Fruit fly (Drosophila melanogaster) whole organism, prepupa: ENCODE data around the gene P5CDh2.

Experiments used
- Blimp-1 ChIP-seq: fragments of 200-800 bp; sonication (Bioruptor generic); optimal IDR thresholded peaks from 3 replicates; lab custom pipeline; 2017; ENCODE audit warnings: missing biosample characterization, missing genetic modification characterization, mild to moderate bottlenecking, moderate library complexity, missing genetic modification reagents
- CG10631 ChIP-seq: fragments of 200-800 bp; sonication (Bioruptor generic); optimal IDR thresholded peaks from 2 replicates; lab custom pipeline; 2016; ENCODE audit warnings: missing biosample characterization, missing genetic modification characterization
- CG10669 ChIP-seq: fragments of 200-800 bp; sonication (Bioruptor generic); optimal IDR thresholded peaks from 3 replicates; lab custom pipeline; 2018; ENCODE audit warnings: missing biosample characterization, mild to moderate bottlenecking, missing genetic modification characterization, moderate library complexity
- CG11294 ChIP-seq: fragments of 200-800 bp; sonication (Bioruptor generic); IDR thresholded peaks from 2 replicates; pipeline ENCODE4 v1.3.6; 2022; ENCODE audit warnings: missing biosample characterization, missing genetic modification characterization
- CG11902 ChIP-seq: fragments of 200-800 bp; sonication (Bioruptor generic); optimal IDR thresholded peaks from 3 replicates; lab custom pipeline; 2016; ENCODE audit warnings: missing biosample characterization, missing genetic modification characterization
- CG15336 ChIP-seq: fragments of 200-800 bp; sonication (Bioruptor generic); IDR thresholded peaks from 2 replicates; pipeline ENCODE4 v1.3.6; 2022; ENCODE audit warnings: missing biosample characterization, missing genetic modification characterization
- CG16779 ChIP-seq: fragments of 200-800 bp; sonication (Bioruptor generic); optimal IDR thresholded peaks from 3 replicates; lab custom pipeline; 2017; ENCODE audit warnings: missing biosample characterization, mild to moderate bottlenecking, missing genetic modification characterization
- CG31627 ChIP-seq: fragments of 200-800 bp; sonication (Bioruptor generic); optimal IDR thresholded peaks from 3 replicates; lab custom pipeline; 2016; ENCODE audit warnings: missing biosample characterization, missing genetic modification characterization
- CG32006 ChIP-seq: fragments of 200-800 bp; sonication (Bioruptor generic); optimal IDR thresholded peaks from 3 replicates; lab custom pipeline; 2017; ENCODE audit warnings: missing biosample characterization, mild to moderate bottlenecking, missing genetic modification characterization
- CG34406 ChIP-seq: fragments of 200-800 bp; sonication (Bioruptor generic); optimal IDR thresholded peaks from 3 replicates; lab custom pipeline; 2016; ENCODE audit warnings: missing biosample characterization, missing genetic modification characterization
- CG6276 ChIP-seq: fragments of 200-800 bp; sonication (Bioruptor generic); optimal IDR thresholded peaks from 2 replicates; lab custom pipeline; 2017; ENCODE audit warnings: missing biosample characterization, mild to moderate bottlenecking, missing genetic modification characterization
- CG6808 ChIP-seq: fragments of 200-800 bp; sonication (Bioruptor generic); optimal IDR thresholded peaks from 3 replicates; lab custom pipeline; 2017; ENCODE audit warnings: missing biosample characterization, missing genetic modification characterization, mild to moderate bottlenecking, moderate library complexity, missing genetic modification reagents
- CG6854 ChIP-seq: fragments of 200-800 bp; sonication (Bioruptor generic); optimal IDR thresholded peaks from 2 replicates; lab custom pipeline; 2017; ENCODE audit warnings: missing biosample characterization, mild to moderate bottlenecking, missing genetic modification characterization
- CG7368 ChIP-seq: fragments of 200-800 bp; sonication (Bioruptor generic); optimal IDR thresholded peaks from 3 replicates; lab custom pipeline; 2016; ENCODE audit warnings: missing biosample characterization, missing genetic modification characterization
- CG8319 ChIP-seq: fragments of 200-800 bp; sonication (Bioruptor generic); optimal IDR thresholded peaks from 3 replicates; lab custom pipeline; 2016; ENCODE audit warnings: missing biosample characterization, missing genetic modification characterization
- CG9139 ChIP-seq: fragments of 200-800 bp; sonication (Bioruptor generic); optimal IDR thresholded peaks from 3 replicates; lab custom pipeline; 2017; ENCODE audit warnings: missing biosample characterization, mild to moderate bottlenecking, missing genetic modification characterization
- Eip75B ChIP-seq: fragments of 200-800 bp; sonication (Bioruptor generic); optimal IDR thresholded peaks from 3 replicates; lab custom pipeline; 2016; ENCODE audit warnings: missing biosample characterization, missing genetic modification characterization
- Eip78C ChIP-seq: fragments of 200-800 bp; sonication (Bioruptor generic); peaks from one replicate; lab custom pipeline; 2016; ENCODE audit warnings: missing biosample characterization, missing genetic modification characterization
- Eip93F ChIP-seq: fragments of 200-800 bp; sonication (Bioruptor generic); optimal IDR thresholded peaks from 2 replicates; lab custom pipeline; 2016; ENCODE audit warnings: missing biosample characterization, mild to moderate bottlenecking, missing genetic modification characterization
- Ets21C ChIP-seq: fragments of 200-800 bp; sonication (Bioruptor generic); optimal IDR thresholded peaks from 3 replicates; lab custom pipeline; 2016; ENCODE audit warnings: missing biosample characterization, missing genetic modification characterization
- Ets96B ChIP-seq: fragments of 200-800 bp; optimal IDR thresholded peaks from 2 replicates; lab custom pipeline; 2019; ENCODE audit warnings: missing biosample characterization, mild to moderate bottlenecking, missing genetic modification characterization, moderate library complexity
- Hr39 ChIP-seq: fragments of 200-800 bp; sonication (Bioruptor generic); optimal IDR thresholded peaks from 2 replicates; lab custom pipeline; 2016; ENCODE audit warnings: missing biosample characterization, missing genetic modification characterization
- Hr4 ChIP-seq: fragments of 200-800 bp; sonication (Bioruptor generic); optimal IDR thresholded peaks from 3 replicates; lab custom pipeline; 2016; ENCODE audit warnings: missing biosample characterization, missing genetic modification characterization
- Lpt ChIP-seq: fragments of 200-800 bp; sonication (Bioruptor generic); optimal IDR thresholded peaks from 3 replicates; lab custom pipeline; 2016; ENCODE audit warnings: missing biosample characterization, missing genetic modification characterization
- Met ChIP-seq: fragments of 200-800 bp; sonication (Bioruptor generic); optimal IDR thresholded peaks from 3 replicates; lab custom pipeline; 2016; ENCODE audit warnings: missing biosample characterization, missing genetic modification characterization
- OdsH ChIP-seq: fragments of 200-800 bp; sonication (Bioruptor generic); optimal IDR thresholded peaks from 3 replicates; lab custom pipeline; 2016; ENCODE audit warnings: missing biosample characterization, missing genetic modification characterization
- Sox102F ChIP-seq: fragments of 200-800 bp; sonication (Bioruptor generic); optimal IDR thresholded peaks from 2 replicates; lab custom pipeline; 2016; ENCODE audit warnings: missing biosample characterization, mild to moderate bottlenecking, missing genetic modification characterization
- Sox15 ChIP-seq: fragments of 200-800 bp; sonication (Bioruptor generic); optimal IDR thresholded peaks from 3 replicates; lab custom pipeline; 2016; ENCODE audit warnings: missing biosample characterization, missing genetic modification characterization
- achi ChIP-seq: fragments of 200-800 bp; sonication (Bioruptor generic); optimal IDR thresholded peaks from 3 replicates; lab custom pipeline; 2016; ENCODE audit warnings: missing biosample characterization, missing genetic modification characterization
- acj6 ChIP-seq: fragments of 200-800 bp; sonication (Bioruptor generic); optimal IDR thresholded peaks from 3 replicates; lab custom pipeline; 2016; ENCODE audit warnings: missing biosample characterization, missing genetic modification characterization
- cyc ChIP-seq: fragments of 200-800 bp; sonication (Bioruptor generic); optimal IDR thresholded peaks from 3 replicates; lab custom pipeline; 2016; ENCODE audit warnings: missing biosample characterization, missing genetic modification characterization
- dac ChIP-seq: fragments of 200-800 bp; sonication (Bioruptor generic); optimal IDR thresholded peaks from 2 replicates; lab custom pipeline; 2017; ENCODE audit warnings: missing biosample characterization, mild to moderate bottlenecking, missing genetic modification characterization
- dsx ChIP-seq: fragments of 200-800 bp; optimal IDR thresholded peaks from 3 replicates; lab custom pipeline; 2019; ENCODE audit warnings: missing biosample characterization, mild to moderate bottlenecking, missing genetic modification characterization, moderate library complexity; ENCODE audit not compliant: poor library complexity, severe bottlenecking
- eg ChIP-seq: fragments of 200-800 bp; sonication (Bioruptor generic); IDR thresholded peaks from 3 replicates; pipeline ENCODE4 v1.3.6; 2022; ENCODE audit warnings: missing biosample characterization, missing genetic modification characterization
- esn ChIP-seq: fragments of 200-800 bp; sonication (Bioruptor generic); optimal IDR thresholded peaks from 2 replicates; lab custom pipeline; 2016; ENCODE audit warnings: missing biosample characterization, mild to moderate bottlenecking, missing genetic modification characterization, moderate library complexity
- fd59A ChIP-seq: fragments of 200-800 bp; sonication (Bioruptor generic); optimal IDR thresholded peaks from 2 replicates; lab custom pipeline; 2017; ENCODE audit warnings: missing biosample characterization, mild to moderate bottlenecking, missing genetic modification characterization, missing genetic modification reagents
- fd85E ChIP-seq: fragments of 200-800 bp; sonication (Bioruptor generic); optimal IDR thresholded peaks from 3 replicates; lab custom pipeline; 2016; ENCODE audit warnings: missing biosample characterization, missing genetic modification characterization
- fkh ChIP-seq: fragments of 200-800 bp; sonication (Bioruptor generic); optimal IDR thresholded peaks from 3 replicates; lab custom pipeline; 2017; ENCODE audit warnings: missing biosample characterization, mild to moderate bottlenecking, missing genetic modification characterization, moderate library complexity
- lz ChIP-seq: fragments of 200-800 bp; sonication (Bioruptor generic); optimal IDR thresholded peaks from 3 replicates; lab custom pipeline; 2016; ENCODE audit warnings: missing biosample characterization, missing genetic modification characterization
- pdm3 ChIP-seq: fragments of 200-800 bp; sonication (Bioruptor generic); optimal IDR thresholded peaks from 3 replicates; lab custom pipeline; 2016; ENCODE audit warnings: missing biosample characterization, missing genetic modification characterization
- ss ChIP-seq, 2 experiments: fragments of 200-800 bp; sonication (Bioruptor generic); optimal IDR thresholded peaks; 2 replicates in 1 of 2; 3 replicates in 1 of 2; lab custom pipeline; 2017 to 2018; ENCODE audit warnings: mild to moderate bottlenecking in 2 of 2, missing biosample characterization in 2 of 2, missing genetic modification characterization in 2 of 2, moderate library complexity in 1 of 2
- svp ChIP-seq: fragments of 200-800 bp; sonication (Bioruptor generic); peaks from one replicate; lab custom pipeline; 2016; ENCODE audit warnings: missing biosample characterization, missing genetic modification characterization
- topi ChIP-seq: fragments of 200-800 bp; sonication (Bioruptor generic); optimal IDR thresholded peaks from 3 replicates; lab custom pipeline; 2016; ENCODE audit warnings: missing biosample characterization, missing genetic modification characterization
- vri ChIP-seq: fragments of 200-800 bp; sonication (Bioruptor generic); optimal IDR thresholded peaks from 3 replicates; lab custom pipeline; 2016; ENCODE audit warnings: missing biosample characterization, mild to moderate bottlenecking, missing genetic modification characterization

Gene P5CDh2

DNA sequence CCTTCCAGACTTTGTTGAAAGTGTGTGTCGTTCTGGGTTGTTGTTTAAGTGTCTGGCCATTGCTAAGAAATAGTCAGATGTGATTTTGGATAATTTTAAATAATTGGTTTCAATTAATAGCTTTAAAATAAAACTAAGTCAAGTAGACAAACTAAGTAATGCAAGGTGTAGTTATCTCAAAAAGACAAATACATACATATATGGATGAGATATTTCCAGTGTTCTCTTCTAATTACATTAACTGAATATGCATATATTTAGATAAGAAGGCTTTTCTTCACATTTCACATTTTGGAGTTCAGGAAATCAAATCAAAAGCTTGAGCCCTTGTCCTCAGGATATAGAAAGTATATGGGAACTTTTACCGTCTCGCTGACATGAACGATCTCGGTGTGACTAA is at the start of gene P5CDh2:
Gene P5CDh2 (plus strand): TSS at position 301 of the 400 bp plus-strand sequence.
- TF ChIP-seq Eip93F (GFP tag; lab: Kevin White, UChicago) (no peak), Ets96B (tag; lab: Kevin White, UChicago) (no peak), ss (GFP tag; optimal IDR thresholded peaks at IDR 0.05; lab: Kevin White, UChicago) (no peak)

dm6 chr3R:21828040-21828526 is 49.7 kb upstream of the P5CDh2 start:
- TF ChIP-seq Hr4 (GFP tag; lab: Kevin White, UChicago) (peak; percentile 3), CG11294 (no peak), OdsH (GFP tag; lab: Kevin White, UChicago) (peak; percentile 20), CG10631 (GFP tag; lab: Kevin White, UChicago) (peak; percentile 41), Eip78C (GFP tag; lab: Kevin White, UChicago) (peak; percentile 73), CG31627 (GFP tag; lab: Kevin White, UChicago) (peak; percentile 60), Ets21C (peak; percentile 25), topi (GFP tag; lab: Kevin White, UChicago) (peak; percentile 35), Lpt (GFP tag; lab: Kevin White, UChicago) (no peak), Met (GFP tag; lab: Kevin White, UChicago) (peak; percentile 22), fkh (GFP tag; lab: Kevin White, UChicago) (peak; percentile 72), Sox102F (GFP tag; lab: Kevin White, UChicago) (peak; percentile 11), CG9139 (GFP tag; lab: Kevin White, UChicago) (no peak), CG15336 (peak; percentile 41; the same call in 1 of the 2 replicates), CG32006 (GFP tag; lab: Kevin White, UChicago) (peak; percentile 16), Hr39 (GFP tag; lab: Kevin White, UChicago) (peak; percentile 60), lz (peak; percentile 44), CG11902 (GFP tag; lab: Kevin White, UChicago) (peak; percentile 8), pdm3 (GFP tag; lab: Kevin White, UChicago) (peak; percentile 17), svp (peak; percentile 56), acj6 (GFP tag; lab: Kevin White, UChicago) (peak; percentile 12), CG6276 (GFP tag; lab: Kevin White, UChicago) (no peak), dac (GFP tag; lab: Kevin White, UChicago) (no peak), esn (GFP tag; lab: Kevin White, UChicago) (peak; percentile 26)

- peak; percentile 54 to 59 for TF ChIP-seq ss (GFP tag; optimal IDR thresholded peaks at IDR 0.05; lab: Kevin White, UChicago)
- no peak for TF ChIP-seq vri (GFP tag; lab: Kevin White, UChicago)
- TF ChIP-seq Sox15 (GFP tag; lab: Kevin White, UChicago), result no peak
- peak; percentile 92 for TF ChIP-seq Eip78C (GFP tag; lab: Kevin White, UChicago)
- peak; percentile 65 for TF ChIP-seq CG10669
- TF ChIP-seq fd59A (GFP tag; lab: Kevin White, UChicago), result peak; percentile 69
- TF ChIP-seq eg (GFP tag; lab: Robert Waterston, UW), result peak; percentile 76
- TF ChIP-seq CG34406, result peak; percentile 57
- TF ChIP-seq Eip93F (GFP tag; lab: Kevin White, UChicago), result no peak
- peak; percentile 58 for TF ChIP-seq CG7368 (GFP tag; lab: Kevin White, UChicago)
- TF ChIP-seq CG31627 (GFP tag; lab: Kevin White, UChicago), result no peak
- TF ChIP-seq svp, result peak; percentile 50
- TF ChIP-seq Met (GFP tag; lab: Kevin White, UChicago), result peak; percentile 18
- peak; percentile 89 for TF ChIP-seq Hr4 (GFP tag; lab: Kevin White, UChicago)
- TF ChIP-seq CG16779 (tag; lab: Kevin White, UChicago), result peak; percentile 52
- peak; percentile 81 for TF ChIP-seq OdsH (GFP tag; lab: Kevin White, UChicago)
- TF ChIP-seq dsx, result peak; percentile 73
- TF ChIP-seq pdm3 (GFP tag; lab: Kevin White, UChicago), result peak; percentile 67
- TF ChIP-seq CG8319 (GFP tag; lab: Kevin White, UChicago), result peak; percentile 7
- peak; percentile 77 for TF ChIP-seq CG6808 (GFP tag; lab: Kevin White, UChicago)
- TF ChIP-seq Ets21C, result no peak
- TF ChIP-seq Eip75B (GFP tag; lab: Kevin White, UChicago), result peak; percentile 64
- TF ChIP-seq Blimp-1, result no peak
- TF ChIP-seq topi (GFP tag; lab: Kevin White, UChicago), result peak; percentile 1
- TF ChIP-seq CG6854 (GFP tag; lab: Kevin White, UChicago), result no peak
- TF ChIP-seq CG15336, result peak; percentile 96
- TF ChIP-seq CG10631 (GFP tag; lab: Kevin White, UChicago), result peak; percentile 88
- no peak for TF ChIP-seq fkh (GFP tag; lab: Kevin White, UChicago)
- peak; percentile 83 for TF ChIP-seq achi (GFP tag; lab: Kevin White, UChicago)
- TF ChIP-seq cyc (GFP tag; lab: Kevin White, UChicago), result peak; percentile 13
- no peak for TF ChIP-seq fd85E (GFP tag; lab: Kevin White, UChicago)
- peak; percentile 78 for TF ChIP-seq dac (GFP tag; lab: Kevin White, UChicago)
Observed at dm6 chr3R:21828785-21829486, 48.8 kb upstream of the P5CDh2 start.
